Worm (Caenorhabditis elegans): ENCODE measurements around the gene dpy-31.

dpy-31 gene

ce11 chrIII:7232782-7233181, 30.8 kb downstream of the dpy-31 start, which contains the start of gene adr-2:
TSS of gene adr-2 (minus strand) at chrIII:7232882.
- TF ChIP-seq nhr-43 (tag; optimal IDR thresholded peaks at IDR 0.05; ENCODE audit: poor library complexity, severe bottlenecking) (no peak), eor-1 (tag; optimal IDR thresholded peaks at IDR 0.05) (no peak), nhr-23 (tag; optimal IDR thresholded peaks at IDR 0.05) (no peak), aly-2 (tag; optimal IDR thresholded peaks at IDR 0.05) (no peak), elt-1 (tag; optimal IDR thresholded peaks at IDR 0.05) (no peak), sea-2 (GFP tag; optimal IDR thresholded peaks at IDR 0.05) (no peak), ceh-16 (tag; optimal IDR thresholded peaks at IDR 0.05) (no peak), elt-3 (tag; optimal IDR thresholded peaks at IDR 0.05) (no peak), R02D3.7 (tag; optimal IDR thresholded peaks at IDR 0.05) (no peak)

ce11 chrIII:7234148-7234547, 32.1 kb downstream of the dpy-31 start, which contains the start of gene ndus-8:
TSS of gene ndus-8 (minus strand) at chrIII:7234202.
- TF ChIP-seq nhr-77 (tag; optimal IDR thresholded peaks at IDR 0.05) (no peak), pqm-1 (tag; optimal IDR thresholded peaks at IDR 0.05) (no peak), lin-39 (tag; optimal IDR thresholded peaks at IDR 0.05) (peak; percentile 24), ceh-28 (tag; optimal IDR thresholded peaks at IDR 0.05) (peak; percentile 7), nhr-76 (tag; optimal IDR thresholded peaks at IDR 0.05) (no peak), nhr-43 (tag; optimal IDR thresholded peaks at IDR 0.05; ENCODE audit: poor library complexity, severe bottlenecking) (peak; percentile 44), egl-5 (tag; optimal IDR thresholded peaks at IDR 0.05) (peak; percentile 5), nfya-1 (tag; optimal IDR thresholded peaks at IDR 0.05; ENCODE audit: insufficient read depth) (peak; percentile 52), mml-1 (tag; optimal IDR thresholded peaks at IDR 0.05) (no peak), ceh-9 (tag; optimal IDR thresholded peaks at IDR 0.05) (no peak), lsy-12 (tag; optimal IDR thresholded peaks at IDR 0.05) (peak; percentile 30), lin-15B (tag; optimal IDR thresholded peaks at IDR 0.05) (peak; percentile 64), nhr-25 (tag; optimal IDR thresholded peaks at IDR 0.05) (peak; percentile 44), daf-12 (tag; optimal IDR thresholded peaks at IDR 0.05) (no peak), pha-4 (tag; optimal IDR thresholded peaks at IDR 0.05) (peak; percentile 88), fkh-10 (GFP tag; optimal IDR thresholded peaks at IDR 0.05) (no peak), elt-2 (tag; optimal IDR thresholded peaks at IDR 0.05) (peak; percentile 32), eor-1 (tag; optimal IDR thresholded peaks at IDR 0.05) (no peak), ceh-16 (tag; optimal IDR thresholded peaks at IDR 0.05) (no peak), nhr-12 (tag; optimal IDR thresholded peaks at IDR 0.05) (no peak), nhr-23 (tag; optimal IDR thresholded peaks at IDR 0.05) (peak; percentile 89), jun-1 (tag; optimal IDR thresholded peaks at IDR 0.05) (peak; percentile 25), nhr-237 (tag; optimal IDR thresholded peaks at IDR 0.05) (no peak), hmg-11 (tag; optimal IDR thresholded peaks at IDR 0.05) (peak; percentile 45), nhr-11 (tag; optimal IDR thresholded peaks at IDR 0.05) (no peak), nhr-28 (tag; optimal IDR thresholded peaks at IDR 0.05) (no peak), ama-1 (optimal IDR thresholded peaks at IDR 0.05) (no peak), snpc-4 (tag; optimal IDR thresholded peaks at IDR 0.05) (peak; percentile 90), elt-1 (tag; optimal IDR thresholded peaks at IDR 0.05) (no peak), ceh-82 (tag; optimal IDR thresholded peaks at IDR 0.05) (no peak), fos-1 (tag; optimal IDR thresholded peaks at IDR 0.05) (no peak)

- TF ChIP-seq nfya-1 (tag; optimal IDR thresholded peaks at IDR 0.05; ENCODE audit: insufficient read depth), result no peak
- no peak for TF ChIP-seq unc-39 (tag; optimal IDR thresholded peaks at IDR 0.05)
- TF ChIP-seq sea-2 (GFP tag; optimal IDR thresholded peaks at IDR 0.05), result no peak
- TF ChIP-seq ztf-11 (tag; optimal IDR thresholded peaks at IDR 0.05), result no peak
- no peak for TF ChIP-seq nhr-23 (tag; optimal IDR thresholded peaks at IDR 0.05)
- TF ChIP-seq ceh-16 (tag; optimal IDR thresholded peaks at IDR 0.05), result no peak
- TF ChIP-seq pha-4 (tag; optimal IDR thresholded peaks at IDR 0.05), result no peak
- TF ChIP-seq jun-1 (tag; optimal IDR thresholded peaks at IDR 0.05), result no peak
- TF ChIP-seq egl-27 (tag; optimal IDR thresholded peaks at IDR 0.05), result no peak
- TF ChIP-seq eor-1 (tag; optimal IDR thresholded peaks at IDR 0.05), result no peak
- TF ChIP-seq nhr-11 (tag; optimal IDR thresholded peaks at IDR 0.05), result no peak
- TF ChIP-seq ama-1 (optimal IDR thresholded peaks at IDR 0.05), result no peak
- TF ChIP-seq pqm-1 (tag; optimal IDR thresholded peaks at IDR 0.05), result no peak
- no peak for TF ChIP-seq nhr-77 (tag; optimal IDR thresholded peaks at IDR 0.05)
- no peak for TF ChIP-seq egl-5 (tag; optimal IDR thresholded peaks at IDR 0.05)
- TF ChIP-seq tbx-2 (tag; optimal IDR thresholded peaks at IDR 0.05), result no peak
- no peak for TF ChIP-seq mml-1 (tag; optimal IDR thresholded peaks at IDR 0.05)
- no peak for TF ChIP-seq nhr-28 (tag; optimal IDR thresholded peaks at IDR 0.05)
Observed at ce11 chrIII:7238727-7239126, 36.7 kb downstream of the dpy-31 start, which contains the start of gene pars-1. TSS of gene pars-1 (plus strand) at chrIII:7239027.

All from whole organism, L3 larva.